Worm (Caenorhabditis elegans) whole organism, L3 larva: Measurements from ENCODE around the gene H03G16.5.

Experiments
- R02D3.7 ChIP-seq: fragments of 150-350 bp; optimal IDR thresholded peaks from 2 replicates; lab custom pipeline; 2014; ENCODE audit warnings: missing biosample characterization, missing genetic modification characterization
- aly-2 ChIP-seq: fragments of 150-350 bp; optimal IDR thresholded peaks from 2 replicates; lab custom pipeline; 2014; ENCODE audit warnings: missing biosample characterization, missing genetic modification characterization
- ama-1 ChIP-seq: fragments of 150-350 bp; optimal IDR thresholded peaks from 2 replicates; lab custom pipeline; 2018
- ceh-82 ChIP-seq: fragments of 150-350 bp; optimal IDR thresholded peaks from 2 replicates; lab custom pipeline; 2014; ENCODE audit warnings: missing biosample characterization, missing genetic modification characterization
- fkh-10 ChIP-seq: sonication (generic microtip); optimal IDR thresholded peaks from 2 replicates; lab custom pipeline; 2017; ENCODE audit warnings: missing biosample characterization, missing genetic modification reagents, missing genetic modification characterization
- lin-39 ChIP-seq: fragments of 150-350 bp; optimal IDR thresholded peaks from 2 replicates; lab custom pipeline; 2018; ENCODE audit warnings: missing biosample characterization, missing genetic modification reagents, missing genetic modification characterization
- mdl-1 ChIP-seq: fragments of 150-350 bp; optimal IDR thresholded peaks from 2 replicates; lab custom pipeline; 2014; ENCODE audit warnings: missing biosample characterization, missing genetic modification characterization
- nhr-11 ChIP-seq: fragments of 150-350 bp; optimal IDR thresholded peaks from 2 replicates; lab custom pipeline; 2014; ENCODE audit warnings: missing biosample characterization, missing genetic modification characterization
- nhr-12 ChIP-seq: fragments of 150-350 bp; optimal IDR thresholded peaks from 2 replicates; lab custom pipeline; 2014; ENCODE audit warnings: missing biosample characterization, missing genetic modification characterization
- nhr-76 ChIP-seq: fragments of 150-350 bp; sonication (generic microtip); optimal IDR thresholded peaks from 5 replicates; lab custom pipeline; 2014; ENCODE audit warnings: missing biosample characterization, missing genetic modification characterization
- pha-4 ChIP-seq: fragments of 150-350 bp; optimal IDR thresholded peaks from 2 replicates; lab custom pipeline; 2014; ENCODE audit warnings: missing biosample characterization, missing genetic modification reagents, missing genetic modification characterization
- snpc-4 ChIP-seq: fragments of 150-350 bp; optimal IDR thresholded peaks from 2 replicates; lab custom pipeline; 2014; ENCODE audit warnings: missing biosample characterization, missing genetic modification characterization
- unc-62 ChIP-seq: fragments of 150-350 bp; sonication (generic microtip); optimal IDR thresholded peaks from 4 replicates; lab custom pipeline; 2014; ENCODE audit warnings: missing biosample characterization, missing genetic modification reagents, missing genetic modification characterization
- ztf-4 ChIP-seq: fragments of 150-350 bp; optimal IDR thresholded peaks from 2 replicates; lab custom pipeline; 2014; ENCODE audit warnings: missing biosample characterization, missing genetic modification characterization

ce11 chrX:15008697-15009096 is 47.9 kb downstream of the H03G16.5 start:
- TF ChIP-seq ztf-4 (no peak), fkh-10 (GFP tag; lab: Kevin White, UChicago) (no peak), pha-4 (no peak), ama-1 (lab: Kevin White, UChicago) (no peak), snpc-4 (tag; lab: Kevin White, UChicago) (no peak), nhr-11 (tag; lab: Kevin White, UChicago) (no peak), lin-39 (no peak), unc-62 (GFP tag; lab: Kevin White, UChicago) (no peak), nhr-76 (tag; lab: Kevin White, UChicago) (no peak), ceh-82 (no peak), R02D3.7 (tag; lab: Kevin White, UChicago) (no peak), nhr-12 (tag; lab: Kevin White, UChicago) (no peak), mdl-1 (tag; lab: Kevin White, UChicago) (no peak), aly-2 (tag; lab: Kevin White, UChicago) (no peak)
